Fruit fly (Drosophila melanogaster) whole organism, pupa: ENCODE results near the gene CG33483.

Experiments
- CG10348 ChIP-seq: fragments of 200-800 bp; sonication (Bioruptor generic); IDR thresholded peaks from 2 replicates; pipeline ENCODE4 v1.3.6; 2022; ENCODE audit warnings: missing biosample characterization, missing genetic modification characterization
- CG12605 ChIP-seq: fragments of 200-800 bp; sonication (Bioruptor generic); IDR thresholded peaks from 2 replicates; pipeline ENCODE4 v1.3.6; 2022; ENCODE audit warnings: missing biosample characterization, missing genetic modification characterization
- CG13204 ChIP-seq: fragments of 200-800 bp; sonication (Bioruptor generic); optimal IDR thresholded peaks from 2 replicates; lab custom pipeline; 2018; ENCODE audit warnings: missing biosample characterization, mild to moderate bottlenecking, missing genetic modification characterization, moderate library complexity
- CG14655 ChIP-seq: fragments of 200-800 bp; sonication (Bioruptor generic); optimal IDR thresholded peaks from 3 replicates; lab custom pipeline; 2017; ENCODE audit warnings: mild to moderate bottlenecking, missing biosample characterization, missing genetic modification reagents, missing genetic modification characterization
- CG15710 ChIP-seq: fragments of 200-800 bp; sonication (Bioruptor generic); optimal IDR thresholded peaks from 2 replicates; lab custom pipeline; 2018; ENCODE audit warnings: missing biosample characterization, mild to moderate bottlenecking, missing genetic modification characterization, moderate library complexity
- CG17806 ChIP-seq: fragments of 200-800 bp; sonication (Bioruptor generic); optimal IDR thresholded peaks from 2 replicates; lab custom pipeline; 2018; ENCODE audit warnings: missing biosample characterization, mild to moderate bottlenecking, missing genetic modification characterization, moderate library complexity
- CG32121 ChIP-seq: fragments of 200-800 bp; sonication (Bioruptor generic); IDR thresholded peaks from 2 replicates; pipeline ENCODE4 v1.3.6; 2022; ENCODE audit warnings: missing biosample characterization, missing genetic modification characterization
- CG34367 ChIP-seq: fragments of 200-800 bp; sonication (Bioruptor generic); optimal IDR thresholded peaks from 2 replicates; lab custom pipeline; 2018; ENCODE audit warnings: missing biosample characterization, mild to moderate bottlenecking, missing genetic modification characterization
- CG4496 ChIP-seq: fragments of 200-800 bp; sonication (Bioruptor generic); IDR thresholded peaks from 3 replicates; pipeline ENCODE4 v1.3.6; 2022; ENCODE audit warnings: missing biosample characterization, missing genetic modification characterization
- CG8159 ChIP-seq: fragments of 200-800 bp; sonication (Bioruptor generic); optimal IDR thresholded peaks from 3 replicates; lab custom pipeline; 2018; ENCODE audit warnings: missing biosample characterization, mild to moderate bottlenecking, missing genetic modification characterization, moderate library complexity
- CG8301 ChIP-seq: fragments of 200-800 bp; sonication (Bioruptor generic); optimal IDR thresholded peaks from 2 replicates; lab custom pipeline; 2018; ENCODE audit warnings: missing biosample characterization, mild to moderate bottlenecking, missing genetic modification characterization
- CG9948 ChIP-seq: fragments of 200-800 bp; sonication (Bioruptor generic); optimal IDR thresholded peaks from 2 replicates; lab custom pipeline; 2018; ENCODE audit warnings: missing biosample characterization, mild to moderate bottlenecking, missing genetic modification characterization, moderate library complexity
- D1 ChIP-seq: fragments of 200-800 bp; sonication (Bioruptor generic); optimal IDR thresholded peaks from 2 replicates; lab custom pipeline; 2018; ENCODE audit warnings: missing biosample characterization, mild to moderate bottlenecking, missing genetic modification characterization, moderate library complexity
- EcR ChIP-seq: fragments of 200-800 bp; sonication (Bioruptor generic); optimal IDR thresholded peaks from 3 replicates; lab custom pipeline; 2019; ENCODE audit warnings: missing biosample characterization, missing genetic modification characterization, mild to moderate bottlenecking, moderate library complexity, missing genetic modification reagents
- Ets98B ChIP-seq: fragments of 200-800 bp; sonication (Bioruptor generic); IDR thresholded peaks from 2 replicates; pipeline ENCODE4 v1.3.6; 2022; ENCODE audit warnings: missing biosample characterization, missing genetic modification characterization
- Pif1A ChIP-seq: fragments of 200-800 bp; sonication (Bioruptor generic); optimal IDR thresholded peaks from 3 replicates; lab custom pipeline; 2016; ENCODE audit warnings: missing biosample characterization, missing genetic modification characterization
- Pif1B ChIP-seq: fragments of 200-800 bp; sonication (Bioruptor generic); optimal IDR thresholded peaks from 3 replicates; lab custom pipeline; 2016; ENCODE audit warnings: missing biosample characterization, missing genetic modification characterization
- Snoo ChIP-seq: fragments of 200-800 bp; sonication (Bioruptor generic); optimal IDR thresholded peaks from 3 replicates; lab custom pipeline; 2017; ENCODE audit warnings: missing biosample characterization, mild to moderate bottlenecking, missing genetic modification characterization, inconsistent platforms
- fd96Ca ChIP-seq: fragments of 200-800 bp; sonication (Bioruptor generic); IDR thresholded peaks from 3 replicates; pipeline ENCODE4 v1.3.6; 2022; ENCODE audit warnings: missing biosample characterization, missing genetic modification characterization
- gl ChIP-seq: fragments of 200-800 bp; sonication (Bioruptor generic); optimal IDR thresholded peaks from 2 replicates; lab custom pipeline; 2018; ENCODE audit warnings: missing biosample characterization, mild to moderate bottlenecking, missing genetic modification characterization
- rn ChIP-seq: fragments of 200-800 bp; sonication (Bioruptor generic); IDR thresholded peaks from 2 replicates; pipeline ENCODE4 v1.3.6; 2022; ENCODE audit warnings: missing biosample characterization, missing genetic modification characterization

CG33483 gene

dm6 chr3R:30926033-30926432 is 24.1 kb upstream of the CG33483 start:
- TF ChIP-seq CG8301 (tag; lab: Kevin White, UChicago) (no peak), gl (tag; lab: Kevin White, UChicago) (no peak), CG15710 (no peak), CG4496 (GFP tag; lab: Robert Waterston, UW) (no peak), CG9948 (tag; lab: Kevin White, UChicago) (no peak), CG34367 (tag; lab: Kevin White, UChicago) (no peak), D1 (tag; lab: Kevin White, UChicago) (no peak), Pif1B (GFP tag; lab: Kevin White, UChicago) (no peak), Ets98B (GFP tag; lab: Robert Waterston, UW) (no peak)
- TF ChIP-seq, all 21 proteins: peak for 0

dm6 chr3R:30925436-30925835 is 23.5 kb upstream of the CG33483 start:
- no peak for TF ChIP-seq CG34367 (tag; lab: Kevin White, UChicago)
- no peak for TF ChIP-seq D1 (tag; lab: Kevin White, UChicago)
- no peak for TF ChIP-seq Ets98B (GFP tag; lab: Robert Waterston, UW)
- no peak for TF ChIP-seq CG13204 (GFP tag; lab: Kevin White, UChicago)
- TF ChIP-seq CG10348 (GFP tag; lab: Robert Waterston, UW): no peak
- TF ChIP-seq CG8301 (tag; lab: Kevin White, UChicago): no peak
- no peak for TF ChIP-seq CG8159
- TF ChIP-seq CG15710: no peak
- no peak for TF ChIP-seq CG17806
- no peak for TF ChIP-seq gl (tag; lab: Kevin White, UChicago)
- TF ChIP-seq EcR (GFP tag; lab: Kevin White, UChicago): no peak
- no peak for TF ChIP-seq CG4496 (GFP tag; lab: Robert Waterston, UW)
- TF ChIP-seq Pif1A (GFP tag; lab: Kevin White, UChicago): no peak
- no peak for TF ChIP-seq CG9948 (tag; lab: Kevin White, UChicago)
- TF ChIP-seq CG32121 (GFP tag; lab: Robert Waterston, UW): no peak
- TF ChIP-seq CG12605 (GFP tag; lab: Robert Waterston, UW): no peak
- no peak for TF ChIP-seq Pif1B (GFP tag; lab: Kevin White, UChicago)

- TF ChIP-seq CG12605 (GFP tag; lab: Robert Waterston, UW): no peak
- TF ChIP-seq CG9948 (tag; lab: Kevin White, UChicago): no peak
- no peak for TF ChIP-seq rn
- TF ChIP-seq CG10348 (GFP tag; lab: Robert Waterston, UW): no peak
- no peak for TF ChIP-seq CG17806
- TF ChIP-seq CG13204 (GFP tag; lab: Kevin White, UChicago): no peak
- no peak for TF ChIP-seq Snoo (tag; lab: Kevin White, UChicago)
- TF ChIP-seq Ets98B (GFP tag; lab: Robert Waterston, UW): no peak
- TF ChIP-seq fd96Ca (GFP tag; lab: Robert Waterston, UW): no peak
- no peak for TF ChIP-seq EcR (GFP tag; lab: Kevin White, UChicago)
- TF ChIP-seq Pif1B (GFP tag; lab: Kevin White, UChicago): no peak
- no peak for TF ChIP-seq CG8159
- TF ChIP-seq D1 (tag; lab: Kevin White, UChicago): no peak
- TF ChIP-seq, all 21 proteins: peak for 0
Observed at dm6 chr3R:30923581-30923980, 21.6 kb upstream of the CG33483 start.

- TF ChIP-seq CG13204 (GFP tag; lab: Kevin White, UChicago) (no peak), CG4496 (GFP tag; lab: Robert Waterston, UW) (no peak), CG32121 (GFP tag; lab: Robert Waterston, UW) (no peak), CG8301 (tag; lab: Kevin White, UChicago) (no peak), Pif1B (GFP tag; lab: Kevin White, UChicago) (no peak), Snoo (tag; lab: Kevin White, UChicago) (no peak), CG17806 (no peak), CG34367 (tag; lab: Kevin White, UChicago) (no peak), CG8159 (no peak), EcR (GFP tag; lab: Kevin White, UChicago) (no peak), CG15710 (no peak), rn (no peak), fd96Ca (GFP tag; lab: Robert Waterston, UW) (no peak), gl (tag; lab: Kevin White, UChicago) (no peak), CG12605 (GFP tag; lab: Robert Waterston, UW) (no peak), CG10348 (GFP tag; lab: Robert Waterston, UW) (no peak), Ets98B (GFP tag; lab: Robert Waterston, UW) (no peak), CG9948 (tag; lab: Kevin White, UChicago) (no peak), Pif1A (GFP tag; lab: Kevin White, UChicago) (no peak), CG14655 (GFP tag; lab: Kevin White, UChicago) (no peak)
Observed at dm6 chr3R:30922414-30922813, 20.5 kb upstream of the CG33483 start.

dm6 chr3R:30918872-30919271 is 16.9 kb upstream of the CG33483 start:
- TF ChIP-seq CG14655 (GFP tag; lab: Kevin White, UChicago): no peak
- no peak for TF ChIP-seq CG34367 (tag; lab: Kevin White, UChicago)
- no peak for TF ChIP-seq CG9948 (tag; lab: Kevin White, UChicago)
- no peak for TF ChIP-seq CG10348 (GFP tag; lab: Robert Waterston, UW)
- TF ChIP-seq Pif1B (GFP tag; lab: Kevin White, UChicago): no peak
- no peak for TF ChIP-seq Ets98B (GFP tag; lab: Robert Waterston, UW)
- TF ChIP-seq rn: no peak
- TF ChIP-seq fd96Ca (GFP tag; lab: Robert Waterston, UW): no peak
- no peak for TF ChIP-seq EcR (GFP tag; lab: Kevin White, UChicago)
- no peak for TF ChIP-seq CG32121 (GFP tag; lab: Robert Waterston, UW)
- no peak for TF ChIP-seq CG17806
- TF ChIP-seq CG13204 (GFP tag; lab: Kevin White, UChicago): no peak
- TF ChIP-seq Snoo (tag; lab: Kevin White, UChicago): no peak
- TF ChIP-seq D1 (tag; lab: Kevin White, UChicago): no peak
